In the genomic region with DNA sequence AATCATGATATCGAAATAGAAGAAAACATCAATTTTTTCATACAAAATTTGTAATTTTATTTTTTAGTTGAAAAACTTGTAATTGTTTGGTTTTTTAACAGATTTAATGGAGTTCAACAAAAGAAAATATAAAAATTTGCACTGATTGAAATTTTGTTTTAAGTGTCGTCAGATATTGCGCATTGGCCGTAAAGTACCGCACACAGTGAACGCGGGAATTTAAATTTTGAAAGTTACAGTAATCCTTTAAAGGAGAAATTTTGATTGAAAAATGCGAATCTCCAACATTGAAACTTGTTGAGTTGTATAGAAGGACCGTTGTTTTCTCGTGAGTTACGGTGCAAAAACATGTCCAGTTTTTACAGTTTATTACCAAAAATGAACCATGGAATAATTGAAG, we compare ENCODE assay signal across 3 worm cellular contexts.
A peak's percentile ranks its signal among the peaks of the same experiment; 100 is the strongest.
TF ChIP-seq lines count a peak whose summit lies in the region.

No protein-coding gene starts in this region.

TF ChIP-seq in whole organism, L1 larva, 84 proteins besides CTCF, POLR2A, EP300 and RAD21:
- TF ChIP-seq lin-35 (GFP tag; optimal IDR thresholded peaks at IDR 0.05; lab: Kevin White, UChicago) (peak; percentile 7 to 60), lin-13 (GFP tag; optimal IDR thresholded peaks at IDR 0.05; lab: Kevin White, UChicago) (no peak), F16B12.6 (tag; optimal IDR thresholded peaks at IDR 0.05; lab: Kevin White, UChicago) (peak; percentile 31), dpl-1 (GFP tag; optimal IDR thresholded peaks at IDR 0.05; lab: Kevin White, UChicago) (peak in 2 of 3 experiments; percentile 26 to 70), blmp-1 (tag; optimal IDR thresholded peaks at IDR 0.05; lab: Kevin White, UChicago) (no peak), efl-1 (optimal IDR thresholded peaks at IDR 0.05; lab: Kevin White, UChicago) (peak in 1 of 2 experiments; percentile 48), efl-1 (GFP tag; optimal IDR thresholded peaks at IDR 0.05 in 1 of 2; lab: Kevin White, UChicago) (peak; percentile 8 to 64), lsy-2 (tag; optimal IDR thresholded peaks at IDR 0.05; lab: Kevin White, UChicago) (peak in 1 of 2 experiments; percentile 41)
TF ChIP-seq in whole organism, L1 larva: peak in this region for 5.

TF ChIP-seq in whole organism, L3 larva, 47 proteins besides CTCF, POLR2A, EP300 and RAD21:
- TF ChIP-seq nhr-237 (tag; optimal IDR thresholded peaks at IDR 0.05; lab: Kevin White, UChicago) (no peak), pha-4 (tag; optimal IDR thresholded peaks at IDR 0.05; lab: Kevin White, UChicago) (peak; percentile 7)

TF ChIP-seq in whole organism, young adult, 124 proteins besides CTCF, POLR2A, EP300 and RAD21:
- TF ChIP-seq attf-3 (GFP tag; conservative IDR thresholded peaks at IDR 0.05; lab: Robert Waterston, UW) (no peak), zim-3 (tag; optimal IDR thresholded peaks at IDR 0.05; lab: Kevin White, UChicago) (no peak), madf-6 (GFP tag; IDR thresholded peaks at IDR 0.05; lab: Robert Waterston, UW) (peak; percentile 53; the same call in 1 of the 2 replicates), let-526 (GFP tag; IDR thresholded peaks at IDR 0.05; lab: Robert Waterston, UW) (no peak), ets-4 (GFP tag; optimal IDR thresholded peaks at IDR 0.05; lab: Kevin White, UChicago) (no peak), hmg-1.2 (GFP tag; IDR thresholded peaks at IDR 0.05; lab: Robert Waterston, UW) (no peak), lin-54 (GFP tag; optimal IDR thresholded peaks at IDR 0.05; lab: Kevin White, UChicago) (peak; percentile 74), efl-1 (GFP tag; optimal IDR thresholded peaks at IDR 0.05; lab: Kevin White, UChicago) (peak; percentile 80), hlh-12 (tag; optimal IDR thresholded peaks at IDR 0.05; lab: Kevin White, UChicago) (no peak), lsl-1 (GFP tag; optimal IDR thresholded peaks at IDR 0.05; lab: Kevin White, UChicago) (peak; percentile 45), dpff-1 (tag; optimal IDR thresholded peaks at IDR 0.05; lab: Kevin White, UChicago) (no peak), ztf-26 (tag; optimal IDR thresholded peaks at IDR 0.05; lab: Kevin White, UChicago) (no peak), dpl-1 (GFP tag; optimal IDR thresholded peaks at IDR 0.05; lab: Kevin White, UChicago) (peak; percentile 29), F22D6.2 (tag; optimal IDR thresholded peaks at IDR 0.05; lab: Kevin White, UChicago) (no peak), Y79H2A.3 (GFP tag; conservative IDR thresholded peaks at IDR 0.05; lab: Robert Waterston, UW) (no peak), cebp-2 (GFP tag; IDR thresholded peaks at IDR 0.05; lab: Robert Waterston, UW) (no peak), sea-2 (GFP tag; IDR thresholded peaks at IDR 0.05; lab: Robert Waterston, UW) (no peak)
TF ChIP-seq in whole organism, young adult: peak in this region for 5.
